Worm (Caenorhabditis elegans) whole organism, L3 larva: ENCODE measurements around the gene tsn-1.

Experiments used
- R02D3.7 ChIP-seq: fragments of 150-350 bp; optimal IDR thresholded peaks from 2 replicates; lab custom pipeline; 2014; ENCODE audit warnings: missing biosample characterization, missing genetic modification characterization
- aly-2 ChIP-seq: fragments of 150-350 bp; optimal IDR thresholded peaks from 2 replicates; lab custom pipeline; 2014; ENCODE audit warnings: missing biosample characterization, missing genetic modification characterization
- ama-1 ChIP-seq: fragments of 150-350 bp; optimal IDR thresholded peaks from 2 replicates; lab custom pipeline; 2018
- ceh-16 ChIP-seq: sonication (generic microtip); optimal IDR thresholded peaks from 2 replicates; lab custom pipeline; 2017; ENCODE audit warnings: missing biosample characterization, missing genetic modification characterization
- ceh-28 ChIP-seq: fragments of 150-350 bp; optimal IDR thresholded peaks from 2 replicates; lab custom pipeline; 2014; ENCODE audit warnings: missing biosample characterization, missing genetic modification reagents, missing genetic modification characterization
- ceh-82 ChIP-seq: fragments of 150-350 bp; optimal IDR thresholded peaks from 2 replicates; lab custom pipeline; 2014; ENCODE audit warnings: missing biosample characterization, missing genetic modification characterization
- egl-27 ChIP-seq: sonication (generic microtip); optimal IDR thresholded peaks from 4 replicates; lab custom pipeline; 2017; ENCODE audit warnings: missing biosample characterization, missing genetic modification reagents, missing genetic modification characterization
- egl-5 ChIP-seq: fragments of 150-350 bp; optimal IDR thresholded peaks from 2 replicates; lab custom pipeline; 2017; ENCODE audit warnings: missing biosample characterization, missing genetic modification reagents, missing genetic modification characterization, inconsistent platforms
- elt-2 ChIP-seq: sonication (generic microtip); optimal IDR thresholded peaks from 2 replicates; lab custom pipeline; 2016; ENCODE audit warnings: missing genetic modification reagents, mild to moderate bottlenecking, missing genetic modification characterization, missing compliant biosample characterization
- elt-3 ChIP-seq, 3 experiments: fragments of 150-350 bp in 1 of 3; sonication (generic microtip) in 2 of 3; optimal IDR thresholded peaks; 2 replicates in 2 of 3; 4 replicates in 1 of 3; lab custom pipeline; 2014 to 2017; ENCODE audit warnings: missing biosample characterization in 3 of 3, missing genetic modification characterization in 3 of 3
- eor-1 ChIP-seq, 2 experiments: fragments of 150-350 bp; optimal IDR thresholded peaks; 2 replicates each; lab custom pipeline; 2014 to 2018; ENCODE audit warnings: missing biosample characterization in 2 of 2, missing genetic modification characterization in 2 of 2
- fkh-10 ChIP-seq: sonication (generic microtip); optimal IDR thresholded peaks from 2 replicates; lab custom pipeline; 2017; ENCODE audit warnings: missing biosample characterization, missing genetic modification reagents, missing genetic modification characterization
- fos-1 ChIP-seq: fragments of 150-350 bp; optimal IDR thresholded peaks from 2 replicates; lab custom pipeline; 2014; ENCODE audit warnings: missing biosample characterization, missing genetic modification characterization
- hmg-11 ChIP-seq: sonication (generic microtip); optimal IDR thresholded peaks from 2 replicates; lab custom pipeline; 2016; ENCODE audit warnings: missing genetic modification characterization, missing compliant biosample characterization
- jun-1 ChIP-seq: fragments of 150-350 bp; optimal IDR thresholded peaks from 2 replicates; lab custom pipeline; 2014; ENCODE audit warnings: missing biosample characterization, missing genetic modification reagents, missing genetic modification characterization
- lin-15B ChIP-seq: fragments of 150-350 bp; optimal IDR thresholded peaks from 2 replicates; lab custom pipeline; 2014; ENCODE audit warnings: missing biosample characterization, missing genetic modification characterization
- mdl-1 ChIP-seq: fragments of 150-350 bp; optimal IDR thresholded peaks from 2 replicates; lab custom pipeline; 2014; ENCODE audit warnings: missing biosample characterization, missing genetic modification characterization
- mml-1 ChIP-seq: fragments of 150-350 bp; sonication (generic microtip); optimal IDR thresholded peaks from 3 replicates; lab custom pipeline; 2014; ENCODE audit warnings: missing biosample characterization, missing genetic modification characterization
- nfya-1 ChIP-seq: sonication (generic microtip); optimal IDR thresholded peaks from 2 replicates; lab custom pipeline; 2017; ENCODE audit warnings: missing genetic modification characterization, mild to moderate bottlenecking, missing compliant biosample characterization, antibody characterized with exemption, moderate library complexity; ENCODE audit not compliant: insufficient read depth
- nhr-11 ChIP-seq: fragments of 150-350 bp; optimal IDR thresholded peaks from 2 replicates; lab custom pipeline; 2014; ENCODE audit warnings: missing biosample characterization, missing genetic modification characterization
- nhr-23 ChIP-seq: fragments of 150-350 bp; optimal IDR thresholded peaks from 2 replicates; lab custom pipeline; 2014; ENCODE audit warnings: missing biosample characterization, missing genetic modification reagents, missing genetic modification characterization
- nhr-237 ChIP-seq: fragments of 150-350 bp; optimal IDR thresholded peaks from 2 replicates; lab custom pipeline; 2014; ENCODE audit warnings: missing biosample characterization, missing genetic modification characterization
- nhr-28 ChIP-seq: fragments of 150-350 bp; optimal IDR thresholded peaks from 2 replicates; lab custom pipeline; 2014; ENCODE audit warnings: missing biosample characterization, missing genetic modification characterization
- nhr-43 ChIP-seq: sonication (generic microtip); optimal IDR thresholded peaks from 2 replicates; lab custom pipeline; 2016; ENCODE audit warnings: mild to moderate bottlenecking, missing genetic modification characterization, missing compliant biosample characterization; ENCODE audit not compliant: poor library complexity, severe bottlenecking
- nhr-76 ChIP-seq: fragments of 150-350 bp; sonication (generic microtip); optimal IDR thresholded peaks from 5 replicates; lab custom pipeline; 2014; ENCODE audit warnings: missing biosample characterization, missing genetic modification characterization
- nhr-77 ChIP-seq: fragments of 150-350 bp; optimal IDR thresholded peaks from 2 replicates; lab custom pipeline; 2014; ENCODE audit warnings: missing biosample characterization, missing genetic modification characterization
- pha-4 ChIP-seq: fragments of 150-350 bp; optimal IDR thresholded peaks from 2 replicates; lab custom pipeline; 2014; ENCODE audit warnings: missing biosample characterization, missing genetic modification reagents, missing genetic modification characterization
- sea-2 ChIP-seq: fragments of 150-350 bp; sonication (generic microtip); optimal IDR thresholded peaks from 4 replicates; lab custom pipeline; 2014; ENCODE audit warnings: missing biosample characterization, missing genetic modification reagents, missing genetic modification characterization
- snpc-4 ChIP-seq: fragments of 150-350 bp; optimal IDR thresholded peaks from 2 replicates; lab custom pipeline; 2014; ENCODE audit warnings: missing biosample characterization, missing genetic modification characterization
- ztf-4 ChIP-seq: fragments of 150-350 bp; optimal IDR thresholded peaks from 2 replicates; lab custom pipeline; 2014; ENCODE audit warnings: missing biosample characterization, missing genetic modification characterization

The tsn-1 gene

ce11 chrII:4752257-4752728, 45.7 kb downstream of the tsn-1 start, which contains the start of gene F41C3.1:
TSS of gene F41C3.1 (plus strand) at chrII:4752307.
- TF ChIP-seq nhr-237 (tag; lab: Kevin White, UChicago) (no peak), nhr-28 (tag; lab: Kevin White, UChicago) (no peak), mml-1 (tag; lab: Kevin White, UChicago) (no peak), nhr-11 (tag; lab: Kevin White, UChicago) (no peak), nhr-76 (tag; lab: Kevin White, UChicago) (no peak)

- no peak for TF ChIP-seq hmg-11 (tag; lab: Kevin White, UChicago)
- no peak for TF ChIP-seq eor-1 (tag; optimal IDR thresholded peaks at IDR 0.05; lab: Kevin White, UChicago)
- TF ChIP-seq fos-1 (tag; lab: Kevin White, UChicago), result no peak
- TF ChIP-seq aly-2, result no peak
Observed at ce11 chrII:4753133-4753532, 46.5 kb downstream of the tsn-1 start, which contains the start of gene C27D9.1. TSS of gene C27D9.1 (plus strand) at chrII:4753413.

DNA sequence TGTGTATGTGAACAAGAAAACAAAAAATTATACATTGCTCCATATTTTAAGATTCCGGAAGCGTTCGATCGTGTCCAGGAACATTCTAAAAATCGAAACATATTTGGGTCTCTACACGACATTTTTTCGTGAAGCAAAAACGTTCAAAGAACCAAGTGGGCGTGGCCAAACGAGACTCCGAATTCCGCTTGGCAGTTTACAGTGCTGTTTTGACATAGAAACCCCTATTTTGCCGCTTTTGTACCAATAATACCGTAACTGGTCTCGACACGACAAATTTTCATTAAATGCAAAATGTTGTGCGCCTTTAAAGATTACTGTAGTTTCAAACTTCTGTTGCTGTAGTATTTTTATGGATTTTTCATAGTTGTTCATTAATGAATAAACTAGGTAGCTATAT, 49.0 kb downstream of the tsn-1 start:
- no peak for TF ChIP-seq elt-3 (tag; optimal IDR thresholded peaks at IDR 0.05; lab: Kevin White, UChicago)
- TF ChIP-seq mml-1 (tag; lab: Kevin White, UChicago), result no peak
- TF ChIP-seq mdl-1, result no peak
- TF ChIP-seq lin-15B (tag; lab: Kevin White, UChicago), result no peak
- no peak for TF ChIP-seq snpc-4 (tag; lab: Kevin White, UChicago)
- no peak for TF ChIP-seq egl-27 (tag; lab: Kevin White, UChicago)
- no peak for TF ChIP-seq nfya-1
- TF ChIP-seq nhr-237 (tag; lab: Kevin White, UChicago), result no peak
- no peak for TF ChIP-seq jun-1 (tag; lab: Kevin White, UChicago)
- no peak for TF ChIP-seq eor-1 (tag; optimal IDR thresholded peaks at IDR 0.05; lab: Kevin White, UChicago)
- TF ChIP-seq nhr-77 (tag; lab: Kevin White, UChicago), result no peak
- TF ChIP-seq ztf-4 (tag; lab: Kevin White, UChicago), result no peak
- TF ChIP-seq ceh-28, result no peak
- TF ChIP-seq nhr-23 (tag; lab: Kevin White, UChicago), result no peak
- TF ChIP-seq nhr-11 (tag; lab: Kevin White, UChicago), result no peak
- TF ChIP-seq R02D3.7 (tag; lab: Kevin White, UChicago), result no peak
- TF ChIP-seq ama-1 (lab: Kevin White, UChicago), result no peak
- TF ChIP-seq ceh-16 (tag; lab: Kevin White, UChicago), result no peak
- TF ChIP-seq pha-4 (tag; lab: Kevin White, UChicago), result no peak

DNA sequence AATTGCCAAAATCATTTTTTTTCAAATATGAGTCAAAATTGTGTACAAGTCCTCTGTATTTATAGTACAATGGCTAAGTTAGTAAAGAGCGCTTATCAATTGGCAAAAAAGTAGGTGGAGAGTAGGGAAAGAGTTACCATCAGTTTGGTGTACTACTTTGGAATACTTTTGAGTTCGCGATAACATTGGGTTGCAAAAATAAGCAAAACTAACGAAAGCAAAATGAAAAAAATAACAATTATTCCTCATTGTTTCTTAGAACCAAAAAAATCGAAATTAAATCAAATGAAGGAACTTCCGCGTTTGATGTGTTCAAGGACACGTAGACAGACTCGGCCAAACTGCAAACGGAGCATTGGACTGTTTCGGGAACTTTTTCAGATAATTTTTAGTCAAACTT, 50.1 kb downstream of the tsn-1 start, which contains the start of gene C27D9.2:
TSS of gene C27D9.2 (minus strand) at position 101 of the 400 bp plus-strand sequence.
- TF ChIP-seq egl-5 (tag; lab: Kevin White, UChicago), result no peak
- TF ChIP-seq pha-4 (tag; lab: Kevin White, UChicago), result no peak
- TF ChIP-seq sea-2, result no peak
- TF ChIP-seq nhr-43 (tag; lab: Kevin White, UChicago), result no peak
- no peak for TF ChIP-seq nhr-77 (tag; lab: Kevin White, UChicago)
- TF ChIP-seq elt-2, result no peak

DNA sequence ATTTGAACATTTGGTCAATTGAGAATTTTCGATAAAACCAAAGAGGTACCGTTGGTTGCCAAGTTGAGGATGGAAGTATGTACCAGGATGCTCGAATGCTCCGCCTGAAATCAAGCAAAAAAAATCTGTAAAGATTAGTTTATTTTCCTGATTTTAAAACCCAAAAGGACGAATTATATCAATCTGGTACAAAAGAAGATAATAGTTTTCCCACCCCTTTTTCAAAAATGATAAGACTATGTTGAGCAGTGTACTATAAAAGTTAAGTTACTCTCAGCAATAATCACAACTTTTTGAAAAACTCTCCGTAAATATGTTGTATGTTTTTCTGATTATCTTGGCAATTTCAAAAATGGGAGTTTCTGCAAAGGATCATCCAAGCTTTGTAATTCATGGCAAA, 51.8 kb downstream of the tsn-1 start, which contains the start of gene F26G1.3:
TSS of gene F26G1.3 (plus strand) at position 301 of the 400 bp plus-strand sequence.
- no peak for TF ChIP-seq egl-5 (tag; lab: Kevin White, UChicago)
- TF ChIP-seq fkh-10 (GFP tag; lab: Kevin White, UChicago), result no peak
- no peak for TF ChIP-seq ztf-4 (tag; lab: Kevin White, UChicago)
- TF ChIP-seq nhr-77 (tag; lab: Kevin White, UChicago), result no peak
- TF ChIP-seq nhr-76 (tag; lab: Kevin White, UChicago), result no peak
- TF ChIP-seq R02D3.7 (tag; lab: Kevin White, UChicago), result no peak
- TF ChIP-seq fos-1 (tag; lab: Kevin White, UChicago), result no peak
- TF ChIP-seq ama-1 (lab: Kevin White, UChicago), result no peak
- TF ChIP-seq nfya-1, result no peak
- TF ChIP-seq aly-2, result no peak
- no peak for TF ChIP-seq ceh-82
- TF ChIP-seq mdl-1, result no peak
- no peak for TF ChIP-seq nhr-43 (tag; lab: Kevin White, UChicago)
